Fruit fly (Drosophila melanogaster) whole organism, pupa: ENCODE results near the gene Pdhb.

Experiments used
- CG10348 ChIP-seq: fragments of 200-800 bp; sonication (Bioruptor generic); IDR thresholded peaks from 2 replicates; pipeline ENCODE4 v1.3.6; 2022; ENCODE audit warnings: missing biosample characterization, missing genetic modification characterization
- CG12605 ChIP-seq: fragments of 200-800 bp; sonication (Bioruptor generic); IDR thresholded peaks from 2 replicates; pipeline ENCODE4 v1.3.6; 2022; ENCODE audit warnings: missing biosample characterization, missing genetic modification characterization
- CG13204 ChIP-seq: fragments of 200-800 bp; sonication (Bioruptor generic); optimal IDR thresholded peaks from 2 replicates; lab custom pipeline; 2018; ENCODE audit warnings: missing biosample characterization, mild to moderate bottlenecking, missing genetic modification characterization, moderate library complexity
- CG14655 ChIP-seq: fragments of 200-800 bp; sonication (Bioruptor generic); optimal IDR thresholded peaks from 3 replicates; lab custom pipeline; 2017; ENCODE audit warnings: mild to moderate bottlenecking, missing biosample characterization, missing genetic modification reagents, missing genetic modification characterization
- CG15710 ChIP-seq: fragments of 200-800 bp; sonication (Bioruptor generic); optimal IDR thresholded peaks from 2 replicates; lab custom pipeline; 2018; ENCODE audit warnings: missing biosample characterization, mild to moderate bottlenecking, missing genetic modification characterization, moderate library complexity
- CG17806 ChIP-seq: fragments of 200-800 bp; sonication (Bioruptor generic); optimal IDR thresholded peaks from 2 replicates; lab custom pipeline; 2018; ENCODE audit warnings: missing biosample characterization, mild to moderate bottlenecking, missing genetic modification characterization, moderate library complexity
- CG32121 ChIP-seq: fragments of 200-800 bp; sonication (Bioruptor generic); IDR thresholded peaks from 2 replicates; pipeline ENCODE4 v1.3.6; 2022; ENCODE audit warnings: missing biosample characterization, missing genetic modification characterization
- CG34367 ChIP-seq: fragments of 200-800 bp; sonication (Bioruptor generic); optimal IDR thresholded peaks from 2 replicates; lab custom pipeline; 2018; ENCODE audit warnings: missing biosample characterization, mild to moderate bottlenecking, missing genetic modification characterization
- CG4496 ChIP-seq: fragments of 200-800 bp; sonication (Bioruptor generic); IDR thresholded peaks from 3 replicates; pipeline ENCODE4 v1.3.6; 2022; ENCODE audit warnings: missing biosample characterization, missing genetic modification characterization
- CG8159 ChIP-seq: fragments of 200-800 bp; sonication (Bioruptor generic); optimal IDR thresholded peaks from 3 replicates; lab custom pipeline; 2018; ENCODE audit warnings: missing biosample characterization, mild to moderate bottlenecking, missing genetic modification characterization, moderate library complexity
- CG8301 ChIP-seq: fragments of 200-800 bp; sonication (Bioruptor generic); optimal IDR thresholded peaks from 2 replicates; lab custom pipeline; 2018; ENCODE audit warnings: missing biosample characterization, mild to moderate bottlenecking, missing genetic modification characterization
- CG9948 ChIP-seq: fragments of 200-800 bp; sonication (Bioruptor generic); optimal IDR thresholded peaks from 2 replicates; lab custom pipeline; 2018; ENCODE audit warnings: missing biosample characterization, mild to moderate bottlenecking, missing genetic modification characterization, moderate library complexity
- D1 ChIP-seq: fragments of 200-800 bp; sonication (Bioruptor generic); optimal IDR thresholded peaks from 2 replicates; lab custom pipeline; 2018; ENCODE audit warnings: missing biosample characterization, mild to moderate bottlenecking, missing genetic modification characterization, moderate library complexity
- EcR ChIP-seq: fragments of 200-800 bp; sonication (Bioruptor generic); optimal IDR thresholded peaks from 3 replicates; lab custom pipeline; 2019; ENCODE audit warnings: missing biosample characterization, missing genetic modification characterization, mild to moderate bottlenecking, moderate library complexity, missing genetic modification reagents
- Ets98B ChIP-seq: fragments of 200-800 bp; sonication (Bioruptor generic); IDR thresholded peaks from 2 replicates; pipeline ENCODE4 v1.3.6; 2022; ENCODE audit warnings: missing biosample characterization, missing genetic modification characterization
- Pif1A ChIP-seq: fragments of 200-800 bp; sonication (Bioruptor generic); optimal IDR thresholded peaks from 3 replicates; lab custom pipeline; 2016; ENCODE audit warnings: missing biosample characterization, missing genetic modification characterization
- Pif1B ChIP-seq: fragments of 200-800 bp; sonication (Bioruptor generic); optimal IDR thresholded peaks from 3 replicates; lab custom pipeline; 2016; ENCODE audit warnings: missing biosample characterization, missing genetic modification characterization
- Snoo ChIP-seq: fragments of 200-800 bp; sonication (Bioruptor generic); optimal IDR thresholded peaks from 3 replicates; lab custom pipeline; 2017; ENCODE audit warnings: missing biosample characterization, mild to moderate bottlenecking, missing genetic modification characterization, inconsistent platforms
- fd96Ca ChIP-seq: fragments of 200-800 bp; sonication (Bioruptor generic); IDR thresholded peaks from 3 replicates; pipeline ENCODE4 v1.3.6; 2022; ENCODE audit warnings: missing biosample characterization, missing genetic modification characterization
- gl ChIP-seq: fragments of 200-800 bp; sonication (Bioruptor generic); optimal IDR thresholded peaks from 2 replicates; lab custom pipeline; 2018; ENCODE audit warnings: missing biosample characterization, mild to moderate bottlenecking, missing genetic modification characterization
- rn ChIP-seq: fragments of 200-800 bp; sonication (Bioruptor generic); IDR thresholded peaks from 2 replicates; pipeline ENCODE4 v1.3.6; 2022; ENCODE audit warnings: missing biosample characterization, missing genetic modification characterization

Gene Pdhb

dm6 chr3R:29116167-29116725 is 3.4 kb downstream of the Pdhb start, which contains the start of gene Atg14:
Gene Atg14 (plus strand): TSS chr3R:29116391.
- TF ChIP-seq Pif1B (GFP tag; lab: Kevin White, UChicago) (no peak), CG17806 (tag; lab: Kevin White, UChicago) (no peak), CG8159 (tag; lab: Kevin White, UChicago) (no peak), rn (GFP tag; lab: Robert Waterston, UW) (no peak), EcR (GFP tag; lab: Kevin White, UChicago) (peak; percentile 6), Snoo (tag; lab: Kevin White, UChicago) (peak; percentile 2), CG32121 (GFP tag; lab: Robert Waterston, UW) (no peak)
- TF ChIP-seq, all 21 proteins: peak for 2

dm6 chr3R:29122817-29123611 is 10.1 kb downstream of the Pdhb start, which contains the start of the genes yem and Ctl2:
Gene yem (minus strand): TSS chr3R:29122879.
Gene Ctl2 (plus strand): TSS chr3R:29123370.
- TF ChIP-seq CG14655 (no peak), CG10348 (GFP tag; lab: Robert Waterston, UW) (no peak), CG32121 (GFP tag; lab: Robert Waterston, UW) (no peak), Pif1B (GFP tag; lab: Kevin White, UChicago) (peak; percentile 52), CG4496 (GFP tag; lab: Robert Waterston, UW) (peak; percentile 45), gl (tag; lab: Kevin White, UChicago) (no peak), CG13204 (GFP tag; lab: Kevin White, UChicago) (no peak), CG8159 (tag; lab: Kevin White, UChicago) (peak; percentile 62), Pif1A (GFP tag; lab: Kevin White, UChicago) (no peak), CG9948 (tag; lab: Kevin White, UChicago) (peak; percentile 46), Ets98B (GFP tag; lab: Robert Waterston, UW) (peak; percentile 36), CG8301 (tag; lab: Kevin White, UChicago) (no peak), Snoo (tag; lab: Kevin White, UChicago) (peak; percentile 22), EcR (GFP tag; lab: Kevin White, UChicago) (no peak), CG17806 (tag; lab: Kevin White, UChicago) (peak; percentile 40), D1 (tag; lab: Kevin White, UChicago) (no peak), CG12605 (no peak; the same call in 1 of the 2 replicates), CG34367 (tag; lab: Kevin White, UChicago) (peak; percentile 17), rn (GFP tag; lab: Robert Waterston, UW) (peak; percentile 20; the same call in 1 of the 2 replicates), fd96Ca (GFP tag; lab: Robert Waterston, UW) (peak; percentile 65), CG15710 (tag; lab: Kevin White, UChicago) (peak; percentile 54)

dm6 chr3R:29124128-29124527 is 11.3 kb downstream of the Pdhb start:
- no peak for TF ChIP-seq EcR (GFP tag; lab: Kevin White, UChicago)
- peak; percentile 84 for TF ChIP-seq Snoo (tag; lab: Kevin White, UChicago)
- peak; percentile 83 for TF ChIP-seq fd96Ca (GFP tag; lab: Robert Waterston, UW)
- peak; percentile 71 for TF ChIP-seq CG34367 (tag; lab: Kevin White, UChicago)
- peak; percentile 63 for TF ChIP-seq CG12605
- no peak for TF ChIP-seq CG13204 (GFP tag; lab: Kevin White, UChicago)
- peak; percentile 76 for TF ChIP-seq CG4496 (GFP tag; lab: Robert Waterston, UW)
- no peak for TF ChIP-seq CG14655
- peak; percentile 77 for TF ChIP-seq Pif1A (GFP tag; lab: Kevin White, UChicago)
- TF ChIP-seq CG8301 (tag; lab: Kevin White, UChicago), result peak; percentile 40
- peak; percentile 48 for TF ChIP-seq rn (GFP tag; lab: Robert Waterston, UW)
- peak; percentile 12 for TF ChIP-seq gl (tag; lab: Kevin White, UChicago)
- TF ChIP-seq D1 (tag; lab: Kevin White, UChicago), result no peak
- TF ChIP-seq CG17806 (tag; lab: Kevin White, UChicago), result peak; percentile 68
- peak; percentile 69 for TF ChIP-seq Ets98B (GFP tag; lab: Robert Waterston, UW)
- TF ChIP-seq CG8159 (tag; lab: Kevin White, UChicago), result peak; percentile 72
- TF ChIP-seq CG10348 (GFP tag; lab: Robert Waterston, UW), result no peak
- peak; percentile 63 for TF ChIP-seq CG32121 (GFP tag; lab: Robert Waterston, UW)
- TF ChIP-seq CG15710 (tag; lab: Kevin White, UChicago), result peak; percentile 78
- TF ChIP-seq CG9948 (tag; lab: Kevin White, UChicago), result peak; percentile 53
- TF ChIP-seq Pif1B (GFP tag; lab: Kevin White, UChicago), result peak; percentile 67

dm6 chr3R:29130902-29131621 is 18.2 kb downstream of the Pdhb start, which contains the start of the genes dgt6 and Vha100-1:
Gene dgt6 (minus strand): TSS chr3R:29130972.
Gene Vha100-1 (plus strand): TSS chr3R:29131193.
- no peak for TF ChIP-seq CG13204 (GFP tag; lab: Kevin White, UChicago)
- no peak for TF ChIP-seq CG8301 (tag; lab: Kevin White, UChicago)
- no peak for TF ChIP-seq Pif1A (GFP tag; lab: Kevin White, UChicago)
- TF ChIP-seq gl (tag; lab: Kevin White, UChicago), result no peak
- no peak for TF ChIP-seq CG4496 (GFP tag; lab: Robert Waterston, UW)
- TF ChIP-seq CG32121 (GFP tag; lab: Robert Waterston, UW), result no peak
- no peak for TF ChIP-seq CG15710 (tag; lab: Kevin White, UChicago)
- no peak for TF ChIP-seq CG17806 (tag; lab: Kevin White, UChicago)
- no peak for TF ChIP-seq CG8159 (tag; lab: Kevin White, UChicago)
- no peak for TF ChIP-seq CG9948 (tag; lab: Kevin White, UChicago)
- no peak for TF ChIP-seq Pif1B (GFP tag; lab: Kevin White, UChicago)
- TF ChIP-seq fd96Ca (GFP tag; lab: Robert Waterston, UW), result no peak
- no peak for TF ChIP-seq EcR (GFP tag; lab: Kevin White, UChicago)
- no peak for TF ChIP-seq D1 (tag; lab: Kevin White, UChicago)
- no peak for TF ChIP-seq CG14655
- TF ChIP-seq rn (GFP tag; lab: Robert Waterston, UW), result no peak
- TF ChIP-seq CG34367 (tag; lab: Kevin White, UChicago), result no peak
- no peak for TF ChIP-seq Ets98B (GFP tag; lab: Robert Waterston, UW)
